Worm (Caenorhabditis elegans): ENCODE results near the gene cutc-1.
A peak's percentile ranks its signal among the peaks of the same experiment; 100 is the strongest.

Gene cutc-1

ce11 chrIII:8429497-8429896 is 26.1 kb upstream of the cutc-1 start:
- TF ChIP-seq nhr-25 (tag; optimal IDR thresholded peaks at IDR 0.05) = no peak
- no peak for TF ChIP-seq eor-1 (tag; optimal IDR thresholded peaks at IDR 0.05)
- TF ChIP-seq nhr-43 (tag; optimal IDR thresholded peaks at IDR 0.05; ENCODE audit: poor library complexity, severe bottlenecking) = no peak
- TF ChIP-seq snpc-4 (tag; optimal IDR thresholded peaks at IDR 0.05) = no peak
- no peak for TF ChIP-seq lin-15B (tag; optimal IDR thresholded peaks at IDR 0.05)
- no peak for TF ChIP-seq fkh-2 (tag; optimal IDR thresholded peaks at IDR 0.05)
- no peak for TF ChIP-seq jun-1 (tag; optimal IDR thresholded peaks at IDR 0.05)
- no peak for TF ChIP-seq ceh-28 (tag; optimal IDR thresholded peaks at IDR 0.05)
- TF ChIP-seq nhr-28 (tag; optimal IDR thresholded peaks at IDR 0.05) = no peak
- TF ChIP-seq elt-3 (tag; optimal IDR thresholded peaks at IDR 0.05) = no peak
- TF ChIP-seq nhr-237 (tag; optimal IDR thresholded peaks at IDR 0.05) = no peak
- no peak for TF ChIP-seq ceh-9 (tag; optimal IDR thresholded peaks at IDR 0.05)
- no peak for TF ChIP-seq ceh-16 (tag; optimal IDR thresholded peaks at IDR 0.05)
- no peak for TF ChIP-seq skn-1 (tag; optimal IDR thresholded peaks at IDR 0.05)

ce11 chrIII:8429035-8429434 is 25.6 kb upstream of the cutc-1 start, which contains the start of gene ZK1236.1:
Gene ZK1236.1, plus strand, starts transcription at chrIII:8429297.
- TF ChIP-seq elt-1 (tag; optimal IDR thresholded peaks at IDR 0.05) (no peak), nhr-237 (tag; optimal IDR thresholded peaks at IDR 0.05) (no peak), nfya-1 (tag; optimal IDR thresholded peaks at IDR 0.05; ENCODE audit: insufficient read depth) (peak; percentile 38), nhr-23 (tag; optimal IDR thresholded peaks at IDR 0.05) (no peak), pha-4 (tag; optimal IDR thresholded peaks at IDR 0.05) (peak; percentile 46), skn-1 (tag; optimal IDR thresholded peaks at IDR 0.05) (no peak)

ce11 chrIII:8426271-8426670 is 22.9 kb upstream of the cutc-1 start, which contains the start of gene cec-1:
Gene cec-1, plus strand, starts transcription at chrIII:8426333.
- TF ChIP-seq hmg-11 (tag; optimal IDR thresholded peaks at IDR 0.05) (no peak), lsy-12 (tag; optimal IDR thresholded peaks at IDR 0.05) (no peak), elt-2 (tag; optimal IDR thresholded peaks at IDR 0.05) (no peak), lin-39 (tag; optimal IDR thresholded peaks at IDR 0.05) (no peak), egl-5 (tag; optimal IDR thresholded peaks at IDR 0.05) (no peak), mml-1 (tag; optimal IDR thresholded peaks at IDR 0.05) (no peak), unc-39 (tag; optimal IDR thresholded peaks at IDR 0.05) (no peak), fkh-2 (tag; optimal IDR thresholded peaks at IDR 0.05) (no peak), R02D3.7 (tag; optimal IDR thresholded peaks at IDR 0.05) (no peak), ztf-4 (tag; optimal IDR thresholded peaks at IDR 0.05) (no peak), pha-4 (tag; optimal IDR thresholded peaks at IDR 0.05) (peak; percentile 35), nhr-25 (tag; optimal IDR thresholded peaks at IDR 0.05) (peak; percentile 14), ceh-82 (tag; optimal IDR thresholded peaks at IDR 0.05) (no peak), nhr-11 (tag; optimal IDR thresholded peaks at IDR 0.05) (no peak), nhr-28 (tag; optimal IDR thresholded peaks at IDR 0.05) (no peak), sea-2 (GFP tag; optimal IDR thresholded peaks at IDR 0.05) (no peak), snpc-4 (tag; optimal IDR thresholded peaks at IDR 0.05) (no peak), elt-3 (tag; optimal IDR thresholded peaks at IDR 0.05) (no peak), ZK546.5 (tag; optimal IDR thresholded peaks at IDR 0.05) (no peak), nhr-23 (tag; optimal IDR thresholded peaks at IDR 0.05) (peak; percentile 12), nfya-1 (tag; optimal IDR thresholded peaks at IDR 0.05; ENCODE audit: insufficient read depth) (peak; percentile 35), nhr-43 (tag; optimal IDR thresholded peaks at IDR 0.05; ENCODE audit: poor library complexity, severe bottlenecking) (no peak), nhr-12 (tag; optimal IDR thresholded peaks at IDR 0.05) (no peak), unc-62 (GFP tag; optimal IDR thresholded peaks at IDR 0.05) (no peak), ceh-28 (tag; optimal IDR thresholded peaks at IDR 0.05) (no peak), aly-2 (tag; optimal IDR thresholded peaks at IDR 0.05) (no peak), fkh-10 (GFP tag; optimal IDR thresholded peaks at IDR 0.05) (no peak), ztf-11 (tag; optimal IDR thresholded peaks at IDR 0.05) (no peak), jun-1 (tag; optimal IDR thresholded peaks at IDR 0.05) (no peak), egl-27 (tag; optimal IDR thresholded peaks at IDR 0.05) (no peak), nhr-77 (tag; optimal IDR thresholded peaks at IDR 0.05) (no peak)

DNA sequence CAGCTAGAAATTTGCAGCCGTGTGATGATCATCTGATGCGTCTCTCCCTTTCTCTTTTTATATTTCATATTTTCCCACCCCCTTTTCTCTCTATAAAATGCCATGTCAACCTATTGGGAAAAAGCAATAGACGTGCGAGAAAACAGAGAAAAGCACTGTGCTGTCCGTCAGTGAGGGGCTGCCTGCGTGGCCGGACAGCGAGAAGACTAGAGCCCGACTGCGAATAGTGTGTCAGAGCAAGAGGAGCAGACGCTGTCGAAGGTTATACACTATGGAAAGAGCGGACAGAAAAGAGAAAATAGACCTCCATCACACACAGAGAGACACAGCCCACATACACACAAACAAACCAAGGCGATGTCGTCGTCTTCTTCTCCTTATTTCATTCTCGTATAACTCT is 21.7 kb upstream of the cutc-1 start:
- TF ChIP-seq lsy-12 (tag; optimal IDR thresholded peaks at IDR 0.05) (peak; percentile 69), pha-4 (tag; optimal IDR thresholded peaks at IDR 0.05) (peak; percentile 67), ceh-28 (tag; optimal IDR thresholded peaks at IDR 0.05) (peak; percentile 18), nfya-1 (tag; optimal IDR thresholded peaks at IDR 0.05; ENCODE audit: insufficient read depth) (peak; percentile 98), ceh-82 (tag; optimal IDR thresholded peaks at IDR 0.05) (no peak), elt-1 (tag; optimal IDR thresholded peaks at IDR 0.05) (peak; percentile 3), pqm-1 (tag; optimal IDR thresholded peaks at IDR 0.05) (peak; percentile 74), snpc-4 (tag; optimal IDR thresholded peaks at IDR 0.05) (peak; percentile 80), jun-1 (tag; optimal IDR thresholded peaks at IDR 0.05) (peak; percentile 81), fos-1 (tag; optimal IDR thresholded peaks at IDR 0.05) (no peak), nhr-237 (tag; optimal IDR thresholded peaks at IDR 0.05) (no peak), eor-1 (tag; optimal IDR thresholded peaks at IDR 0.05) (no peak), lin-39 (tag; optimal IDR thresholded peaks at IDR 0.05) (peak; percentile 42), unc-62 (GFP tag; optimal IDR thresholded peaks at IDR 0.05) (no peak), elt-2 (tag; optimal IDR thresholded peaks at IDR 0.05) (peak; percentile 74), nhr-11 (tag; optimal IDR thresholded peaks at IDR 0.05) (peak; percentile 22), nhr-25 (tag; optimal IDR thresholded peaks at IDR 0.05) (peak; percentile 52), hmg-11 (tag; optimal IDR thresholded peaks at IDR 0.05) (peak; percentile 97), mml-1 (tag; optimal IDR thresholded peaks at IDR 0.05) (no peak), ama-1 (optimal IDR thresholded peaks at IDR 0.05) (peak; percentile 49), R02D3.7 (tag; optimal IDR thresholded peaks at IDR 0.05) (peak; percentile 1), ZK546.5 (tag; optimal IDR thresholded peaks at IDR 0.05) (no peak), skn-1 (tag; optimal IDR thresholded peaks at IDR 0.05) (peak; percentile 83), tbx-2 (tag; optimal IDR thresholded peaks at IDR 0.05) (peak; percentile 30), nhr-23 (tag; optimal IDR thresholded peaks at IDR 0.05) (peak; percentile 9), nhr-43 (tag; optimal IDR thresholded peaks at IDR 0.05; ENCODE audit: poor library complexity, severe bottlenecking) (peak; percentile 49), lin-15B (tag; optimal IDR thresholded peaks at IDR 0.05) (peak; percentile 22)

All from whole organism, L3 larva.